Fruit fly (Drosophila melanogaster) whole organism: ENCODE measurements around the gene Srg1.
A peak's percentile ranks its signal among the peaks of the same experiment; 100 is the strongest.

Experiments
- CG8478 ChIP-seq: fragments of >200 bp; optimal IDR thresholded peaks from 2 replicates; lab custom pipeline; 2018; ENCODE audit warnings: inconsistent platforms
- Dll ChIP-seq: fragments of >200 bp; optimal IDR thresholded peaks from 2 replicates; lab custom pipeline; 2017
- EcR ChIP-seq, 2 experiments: fragments of >200 bp; optimal IDR thresholded peaks; 2 replicates each; lab custom pipeline; 2017; ENCODE audit warnings: missing biosample characterization in 2 of 2, missing genetic modification characterization in 2 of 2, missing genetic modification reagents in 2 of 2
- pan ChIP-seq: fragments of >200 bp; optimal IDR thresholded peaks from 2 replicates; lab custom pipeline; 2017
- psq ChIP-seq: fragments of >200 bp; optimal IDR thresholded peaks from 2 replicates; lab custom pipeline; 2017
- usp ChIP-seq: fragments of >200 bp; optimal IDR thresholded peaks from 2 replicates; lab custom pipeline; 2017; ENCODE audit warnings: missing biosample characterization, missing genetic modification characterization, mixed read lengths

The Srg1 gene

dm6 chr3R:24864719-24865400, at the start of gene Srg1, which contains the start of gene Elal:
TSS of gene Srg1 (minus strand) at chr3R:24864732.
TSS of gene Elal (plus strand) at chr3R:24865350.
- TF ChIP-seq CG8478 (lab: Kevin White, UChicago) (no peak), usp (GFP tag; lab: Kevin White, UChicago) (no peak)

dm6 chr3R:24910097-24910496, 45.6 kb upstream of the Srg1 start:
- TF ChIP-seq EcR (GFP tag; optimal IDR thresholded peaks at IDR 0.05; lab: Kevin White, UChicago) (no peak), CG8478 (lab: Kevin White, UChicago) (no peak), usp (GFP tag; lab: Kevin White, UChicago) (no peak), psq (lab: Kevin White, UChicago) (no peak), Dll (lab: Kevin White, UChicago) (no peak), pan (lab: Kevin White, UChicago) (no peak)

- TF ChIP-seq Dll (lab: Kevin White, UChicago) (no peak), EcR (GFP tag; optimal IDR thresholded peaks at IDR 0.05; lab: Kevin White, UChicago) (no peak), usp (GFP tag; lab: Kevin White, UChicago) (no peak), psq (lab: Kevin White, UChicago) (no peak), pan (lab: Kevin White, UChicago) (no peak), CG8478 (lab: Kevin White, UChicago) (no peak)
Measured at dm6 chr3R:24908034-24908433, 43.5 kb upstream of the Srg1 start.

- TF ChIP-seq psq (lab: Kevin White, UChicago), result no peak
Measured at dm6 chr3R:24906648-24907047, 42.1 kb upstream of the Srg1 start.

- TF ChIP-seq EcR (GFP tag; optimal IDR thresholded peaks at IDR 0.05; lab: Kevin White, UChicago) (no peak), usp (GFP tag; lab: Kevin White, UChicago) (no peak), pan (lab: Kevin White, UChicago) (no peak), CG8478 (lab: Kevin White, UChicago) (no peak), Dll (lab: Kevin White, UChicago) (no peak), psq (lab: Kevin White, UChicago) (no peak)
Measured at dm6 chr3R:24905959-24906634, 41.6 kb upstream of the Srg1 start, which contains the start of gene CG13643. TSS of gene CG13643 (minus strand) at chr3R:24906004.

dm6 chr3R:24900816-24901215, 36.3 kb upstream of the Srg1 start, which contains the start of gene CG10845:
TSS of gene CG10845 (plus strand) at chr3R:24901116.
- no peak for TF ChIP-seq CG8478 (lab: Kevin White, UChicago)
- TF ChIP-seq Dll (lab: Kevin White, UChicago), result no peak
- TF ChIP-seq usp (GFP tag; lab: Kevin White, UChicago), result no peak
- TF ChIP-seq psq (lab: Kevin White, UChicago), result no peak
- TF ChIP-seq EcR (GFP tag; optimal IDR thresholded peaks at IDR 0.05; lab: Kevin White, UChicago), result no peak
- no peak for TF ChIP-seq pan (lab: Kevin White, UChicago)

dm6 chr3R:24894419-24895206, 30.1 kb upstream of the Srg1 start, which contains the start of the genes CG31121 and CG11069:
TSS of gene CG31121 (minus strand) at chr3R:24894605.
TSS of gene CG11069 (plus strand) at chr3R:24894742.
- no peak for TF ChIP-seq usp (GFP tag; lab: Kevin White, UChicago)

dm6 chr3R:24893320-24893955, 28.9 kb upstream of the Srg1 start:
- TF ChIP-seq EcR (GFP tag; optimal IDR thresholded peaks at IDR 0.05; lab: Kevin White, UChicago), result peak in 1 of 2 experiments; percentile 86
- no peak for TF ChIP-seq CG8478 (lab: Kevin White, UChicago)

- TF ChIP-seq usp (GFP tag; lab: Kevin White, UChicago) (no peak), Dll (lab: Kevin White, UChicago) (no peak), CG8478 (lab: Kevin White, UChicago) (no peak), psq (lab: Kevin White, UChicago) (no peak), pan (lab: Kevin White, UChicago) (no peak), EcR (GFP tag; optimal IDR thresholded peaks at IDR 0.05; lab: Kevin White, UChicago) (no peak)
Measured at dm6 chr3R:24890919-24891318, 26.4 kb upstream of the Srg1 start.

- TF ChIP-seq EcR (GFP tag; optimal IDR thresholded peaks at IDR 0.05; lab: Kevin White, UChicago), result no peak
- no peak for TF ChIP-seq usp (GFP tag; lab: Kevin White, UChicago)
- no peak for TF ChIP-seq CG8478 (lab: Kevin White, UChicago)
- no peak for TF ChIP-seq Dll (lab: Kevin White, UChicago)
- no peak for TF ChIP-seq psq (lab: Kevin White, UChicago)
Measured at dm6 chr3R:24890217-24890616, 25.7 kb upstream of the Srg1 start.

dm6 chr3R:24889303-24889892, 24.9 kb upstream of the Srg1 start:
- TF ChIP-seq EcR (GFP tag; optimal IDR thresholded peaks at IDR 0.05; lab: Kevin White, UChicago) (no peak), Dll (lab: Kevin White, UChicago) (no peak), usp (GFP tag; lab: Kevin White, UChicago) (no peak), CG8478 (lab: Kevin White, UChicago) (no peak), psq (lab: Kevin White, UChicago) (no peak), pan (lab: Kevin White, UChicago) (no peak)
